Worm (Caenorhabditis elegans): ENCODE measurements around the gene dod-23.
A peak's percentile ranks its signal among the peaks of the same experiment; 100 is the strongest.

The dod-23 gene

ce11 chrII:8390751-8391150 lies 8.2 kb downstream of the dod-23 start, which contains the start of gene F49E12.10:
TSS of gene F49E12.10 (plus strand) at chrII:8391051.
- TF ChIP-seq dmd-6 (GFP tag; IDR thresholded peaks at IDR 0.05) (peak; percentile 38; the same call in 1 of the 2 replicates), pqm-1 (tag; optimal IDR thresholded peaks at IDR 0.05) (peak; percentile 25), hlh-11 (tag; optimal IDR thresholded peaks at IDR 0.05) (no peak), D1046.2 (GFP tag; IDR thresholded peaks at IDR 0.05) (no peak), duxl-1 (tag; optimal IDR thresholded peaks at IDR 0.05; ENCODE audit: poor library complexity) (no peak), T20F7.1 (GFP tag; optimal IDR thresholded peaks at IDR 0.05) (no peak), ztf-7 (tag; optimal IDR thresholded peaks at IDR 0.05) (no peak), lir-3 (tag; optimal IDR thresholded peaks at IDR 0.05) (no peak), ceh-20 (GFP tag; IDR thresholded peaks at IDR 0.05) (no peak), ctbp-1 (GFP tag; IDR thresholded peaks at IDR 0.05) (no peak), ztf-11 (tag; optimal IDR thresholded peaks at IDR 0.05) (no peak), pha-4 (GFP tag; IDR thresholded peaks at IDR 0.05) (no peak), pha-4 (tag; optimal IDR thresholded peaks at IDR 0.05) (no peak), nhr-28 (tag; optimal IDR thresholded peaks at IDR 0.05) (peak; percentile 8), lin-38 (GFP tag; IDR thresholded peaks at IDR 0.05) (no peak)

ce11 chrII:8388001-8388513 lies 10.9 kb downstream of the dod-23 start, which contains the start of gene drd-1:
TSS of gene drd-1 (plus strand) at chrII:8388051.
- TF ChIP-seq mxl-2 (GFP tag; conservative IDR thresholded peaks at IDR 0.05) (no peak), R02D3.7 (tag; optimal IDR thresholded peaks at IDR 0.05) (no peak), zfp-2 (tag; optimal IDR thresholded peaks at IDR 0.05) (no peak), lin-15B (tag; optimal IDR thresholded peaks at IDR 0.05) (no peak), hlh-30 (tag; optimal IDR thresholded peaks at IDR 0.05; ENCODE audit: insufficient read depth) (no peak), ceh-62 (tag; optimal IDR thresholded peaks at IDR 0.05) (no peak), nhr-42 (GFP tag; IDR thresholded peaks at IDR 0.05) (no peak), jun-1 (tag; optimal IDR thresholded peaks at IDR 0.05) (peak; percentile 37), zip-11 (GFP tag; IDR thresholded peaks at IDR 0.05) (no peak), F10B5.3 (tag; optimal IDR thresholded peaks at IDR 0.05) (no peak), lsy-2 (tag; optimal IDR thresholded peaks at IDR 0.05) (peak in 1 of 2 experiments; percentile 38), nhr-48 (tag; optimal IDR thresholded peaks at IDR 0.05) (peak; percentile 56), ces-1 (GFP tag; optimal IDR thresholded peaks at IDR 0.05) (no peak), unc-130 (GFP tag; optimal IDR thresholded peaks at IDR 0.05) (no peak), lir-3 (tag; optimal IDR thresholded peaks at IDR 0.05) (no peak), unc-62 (GFP tag; optimal IDR thresholded peaks at IDR 0.05 in 1 of 2) (peak in 1 of 2 experiments; percentile 84), unc-62 (tag; optimal IDR thresholded peaks at IDR 0.05) (no peak), lin-13 (GFP tag; optimal IDR thresholded peaks at IDR 0.05) (no peak), zip-2 (tag; optimal IDR thresholded peaks at IDR 0.05) (no peak), nhr-77 (tag; optimal IDR thresholded peaks at IDR 0.05) (peak; percentile 72), snpc-1.2 (GFP tag; IDR thresholded peaks at IDR 0.05) (no peak), dmd-6 (GFP tag; IDR thresholded peaks at IDR 0.05) (peak; percentile 92), fkh-10 (GFP tag; optimal IDR thresholded peaks at IDR 0.05) (no peak), F49E8.2 (tag; optimal IDR thresholded peaks at IDR 0.05; ENCODE audit: borderline replicate concordance) (no peak), vab-7 (GFP tag; IDR thresholded peaks at IDR 0.05) (no peak), tra-1 (GFP tag; IDR thresholded peaks at IDR 0.05) (0 out of 2 replicates have a peak, but pooled peaks have one; percentile 16), daf-16 (GFP tag; optimal IDR thresholded peaks at IDR 0.05) (no peak), daf-16 (tag; optimal IDR thresholded peaks at IDR 0.05) (peak; percentile 61), nhr-10 (tag; optimal IDR thresholded peaks at IDR 0.05) (no peak), dve-1 (tag; optimal IDR thresholded peaks at IDR 0.05; ENCODE audit: insufficient read depth) (peak; percentile 71), arid-1 (GFP tag; conservative IDR thresholded peaks at IDR 0.05) (no peak), ceh-20 (GFP tag; IDR thresholded peaks at IDR 0.05) (no peak), F44E2.7 (GFP tag; IDR thresholded peaks at IDR 0.05) (no peak), duxl-1 (tag; optimal IDR thresholded peaks at IDR 0.05; ENCODE audit: poor library complexity) (no peak), lin-38 (GFP tag; IDR thresholded peaks at IDR 0.05) (no peak), F37D6.2 (tag; optimal IDR thresholded peaks at IDR 0.05) (no peak), mxl-3 (GFP tag; optimal IDR thresholded peaks at IDR 0.05) (peak; percentile 11), hmg-1.1 (GFP tag; IDR thresholded peaks at IDR 0.05) (no peak), lim-7 (GFP tag; IDR thresholded peaks at IDR 0.05) (no peak), ceh-28 (tag; optimal IDR thresholded peaks at IDR 0.05) (no peak), snpc-4 (tag; optimal IDR thresholded peaks at IDR 0.05) (no peak)
